Fruit fly (Drosophila melanogaster) whole organism, embryonic: ENCODE measurements around the gene CG6005.

Experiments
- Bteb2 ChIP-seq: fragments of 200-800 bp; sonication (Bioruptor generic); optimal IDR thresholded peaks from 2 replicates; lab custom pipeline; 2016; ENCODE audit warnings: missing biosample characterization, missing genetic modification characterization
- CG11560 ChIP-seq: fragments of 200-800 bp; sonication (Bioruptor generic); IDR thresholded peaks from 3 replicates; pipeline ENCODE4 v1.3.6; 2022; ENCODE audit warnings: missing biosample characterization, missing genetic modification characterization
- CG14050 ChIP-seq: fragments of 200-800 bp; sonication (Bioruptor generic); IDR thresholded peaks from 3 replicates; pipeline ENCODE4 v1.3.6; 2022; ENCODE audit warnings: missing biosample characterization, missing genetic modification characterization
- CG15011 ChIP-seq: fragments of 200-800 bp; sonication (Bioruptor generic); optimal IDR thresholded peaks from 3 replicates; lab custom pipeline; 2018; ENCODE audit warnings: missing biosample characterization, mild to moderate bottlenecking, missing genetic modification characterization
- CG30403 ChIP-seq: fragments of 200-800 bp; sonication (Bioruptor generic); optimal IDR thresholded peaks from 3 replicates; lab custom pipeline; 2016; ENCODE audit warnings: missing biosample characterization, missing genetic modification characterization
- CG34224 ChIP-seq: fragments of 200-800 bp; sonication (Bioruptor generic); IDR thresholded peaks from 3 replicates; pipeline ENCODE4 v1.3.6; 2022; ENCODE audit warnings: missing biosample characterization, missing genetic modification characterization; ENCODE audit not compliant: partially characterized antibody
- CG34376 ChIP-seq: fragments of 200-800 bp; sonication (Bioruptor generic); optimal IDR thresholded peaks from 2 replicates; lab custom pipeline; 2018; ENCODE audit warnings: missing biosample characterization, mild to moderate bottlenecking, missing genetic modification characterization
- CG4404 ChIP-seq: fragments of 200-800 bp; sonication (Bioruptor generic); IDR thresholded peaks from 2 replicates; pipeline ENCODE4 v1.3.6; 2022; ENCODE audit warnings: missing biosample characterization, missing genetic modification characterization
- CG4730 ChIP-seq: fragments of 200-800 bp; sonication (Bioruptor generic); IDR thresholded peaks from 2 replicates; pipeline ENCODE4 v1.3.6; 2022; ENCODE audit warnings: missing biosample characterization, missing genetic modification characterization
- CG4854 ChIP-seq: fragments of 200-800 bp; sonication (Bioruptor generic); optimal IDR thresholded peaks from 2 replicates; lab custom pipeline; 2016; ENCODE audit warnings: missing biosample characterization, missing genetic modification characterization, inconsistent platforms
- CG6689 ChIP-seq: fragments of 200-800 bp; sonication (Bioruptor generic); IDR thresholded peaks from 2 replicates; pipeline ENCODE4 v1.3.6; 2022; ENCODE audit warnings: missing biosample characterization, missing genetic modification characterization
- CG7839 ChIP-seq: fragments of 200-800 bp; sonication (Bioruptor generic); optimal IDR thresholded peaks from 3 replicates; lab custom pipeline; 2018; ENCODE audit warnings: missing biosample characterization, mild to moderate bottlenecking, missing genetic modification characterization, moderate library complexity
- CG7987 ChIP-seq: fragments of 200-800 bp; sonication (Bioruptor generic); optimal IDR thresholded peaks from 2 replicates; lab custom pipeline; 2018; ENCODE audit warnings: missing biosample characterization, mild to moderate bottlenecking, missing genetic modification characterization, moderate library complexity
- CG9817 ChIP-seq: fragments of 200-800 bp; sonication (Bioruptor generic); optimal IDR thresholded peaks from 2 replicates; lab custom pipeline; 2018; ENCODE audit warnings: missing biosample characterization, mild to moderate bottlenecking, missing genetic modification characterization, moderate library complexity
- Dad ChIP-seq: fragments of 200-800 bp; sonication (Bioruptor generic); optimal IDR thresholded peaks from 3 replicates; lab custom pipeline; 2016; ENCODE audit warnings: missing biosample characterization, missing genetic modification characterization
- Deaf1 ChIP-seq: fragments of 200-800 bp; optimal IDR thresholded peaks from 3 replicates; lab custom pipeline; 2019; ENCODE audit warnings: missing biosample characterization, mild to moderate bottlenecking, missing genetic modification characterization, moderate library complexity
- Gsc ChIP-seq: fragments of 200-800 bp; sonication (Bioruptor generic); IDR thresholded peaks from 2 replicates; pipeline ENCODE4 v1.3.6; 2022; ENCODE audit warnings: missing biosample characterization, missing genetic modification characterization
- HLH4C ChIP-seq: fragments of 200-800 bp; sonication (Bioruptor generic); IDR thresholded peaks from 3 replicates; pipeline ENCODE4 v1.3.6; 2022; ENCODE audit warnings: missing biosample characterization, missing genetic modification characterization; ENCODE audit not compliant: partially characterized antibody
- Lim3 ChIP-seq: fragments of 200-800 bp; sonication (Bioruptor generic); IDR thresholded peaks from 2 replicates; pipeline ENCODE4 v1.3.6; 2022; ENCODE audit warnings: missing biosample characterization, missing genetic modification characterization
- Max ChIP-seq: fragments of 200-800 bp; sonication (Bioruptor generic); optimal IDR thresholded peaks from 2 replicates; lab custom pipeline; 2016; ENCODE audit warnings: missing biosample characterization, mild to moderate bottlenecking, missing genetic modification characterization
- Mrtf ChIP-seq: fragments of 200-800 bp; sonication (Bioruptor generic); IDR thresholded peaks from 3 replicates; pipeline ENCODE4 v1.3.6; 2022; ENCODE audit warnings: missing biosample characterization, missing genetic modification characterization
- Pdp1 ChIP-seq, 2 experiments: fragments of 200-800 bp; sonication (Bioruptor generic); optimal IDR thresholded peaks; 3 replicates each; lab custom pipeline; 2016; ENCODE audit warnings: missing biosample characterization in 2 of 2, missing genetic modification characterization in 2 of 2, mild to moderate bottlenecking in 1 of 2, moderate library complexity in 1 of 2
- Poxn ChIP-seq: fragments of 200-800 bp; sonication (Bioruptor generic); IDR thresholded peaks from 2 replicates; pipeline ENCODE4 v1.3.6; 2022; ENCODE audit warnings: missing biosample characterization, missing genetic modification characterization
- Ssrp ChIP-seq: fragments of 200-800 bp; sonication (Bioruptor generic); optimal IDR thresholded peaks from 2 replicates; lab custom pipeline; 2018; ENCODE audit warnings: missing biosample characterization, mild to moderate bottlenecking, missing genetic modification characterization, moderate library complexity
- bbx ChIP-seq: fragments of 200-800 bp; sonication (Bioruptor generic); IDR thresholded peaks from 2 replicates; pipeline ENCODE4 v1.3.6; 2022; ENCODE audit warnings: missing biosample characterization, missing genetic modification characterization; ENCODE audit not compliant: partially characterized antibody
- bigmax ChIP-seq: fragments of 200-800 bp; sonication (Bioruptor generic); optimal IDR thresholded peaks from 2 replicates; lab custom pipeline; 2018; ENCODE audit warnings: missing biosample characterization, mild to moderate bottlenecking, missing genetic modification characterization
- btn ChIP-seq: fragments of 200-800 bp; sonication (Bioruptor generic); optimal IDR thresholded peaks from 2 replicates; lab custom pipeline; 2016; ENCODE audit warnings: missing biosample characterization, missing genetic modification characterization
- corto ChIP-seq: fragments of 200-800 bp; sonication (Bioruptor generic); optimal IDR thresholded peaks from 2 replicates; lab custom pipeline; 2016; ENCODE audit warnings: missing biosample characterization, mild to moderate bottlenecking, missing genetic modification characterization, moderate library complexity
- dan ChIP-seq: fragments of 200-800 bp; sonication (Bioruptor generic); IDR thresholded peaks from 2 replicates; pipeline ENCODE4 v1.3.6; 2022; ENCODE audit warnings: missing biosample characterization, missing genetic modification characterization
- ems ChIP-seq: fragments of 200-800 bp; sonication (Bioruptor generic); optimal IDR thresholded peaks from 3 replicates; lab custom pipeline; 2016; ENCODE audit warnings: missing biosample characterization, missing genetic modification characterization
- exex ChIP-seq: fragments of 200-800 bp; sonication (Bioruptor generic); optimal IDR thresholded peaks from 4 replicates; lab custom pipeline; 2018; ENCODE audit warnings: missing biosample characterization, mild to moderate bottlenecking, missing genetic modification characterization, moderate library complexity
- fd102C ChIP-seq: fragments of 200-800 bp; sonication (Bioruptor generic); optimal IDR thresholded peaks from 2 replicates; lab custom pipeline; 2018; ENCODE audit warnings: missing biosample characterization, mild to moderate bottlenecking, missing genetic modification characterization, moderate library complexity
- fd3F ChIP-seq: fragments of 200-800 bp; sonication (Bioruptor generic); optimal IDR thresholded peaks from 2 replicates; lab custom pipeline; 2018; ENCODE audit warnings: missing biosample characterization, mild to moderate bottlenecking, missing genetic modification characterization, moderate library complexity
- fru ChIP-seq: fragments of >200 bp; optimal IDR thresholded peaks from 2 replicates; lab custom pipeline; 2017
- hkb ChIP-seq, 2 experiments: fragments of 200-800 bp in 1 of 2; fragments of >200 bp in 1 of 2; sonication (Bioruptor generic) in 1 of 2; IDR thresholded peaks in 1 of 2; optimal IDR thresholded peaks in 1 of 2; 2 replicates each; pipeline versions ENCODE4 v1.3.6 to Lab custom; 2017 to 2022; ENCODE audit warnings: missing biosample characterization in 1 of 2, missing genetic modification characterization in 1 of 2
- ind ChIP-seq: fragments of 200-800 bp; sonication (Bioruptor generic); optimal IDR thresholded peaks from 3 replicates; lab custom pipeline; 2016; ENCODE audit warnings: missing biosample characterization, missing genetic modification characterization
- insv ChIP-seq, 2 experiments: fragments of 200-800 bp; sonication (Bioruptor generic); optimal IDR thresholded peaks; 3 replicates each; lab custom pipeline; 2016 to 2018; ENCODE audit warnings: missing biosample characterization in 2 of 2, missing genetic modification characterization in 2 of 2
- pb ChIP-seq: fragments of 200-800 bp; sonication (Bioruptor generic); optimal IDR thresholded peaks from 3 replicates; lab custom pipeline; 2016; ENCODE audit warnings: missing biosample characterization, missing genetic modification characterization
- prd ChIP-seq, 3 experiments: fragments of >200 bp in 2 of 3; fragments of 200-800 bp in 1 of 3; sonication (Bioruptor generic) in 1 of 3; optimal IDR thresholded peaks in 2 of 3; IDR thresholded peaks in 1 of 3; 2 replicates in 2 of 3; 3 replicates in 1 of 3; pipeline versions ENCODE4 v1.3.6 to Lab custom; 2017 to 2022; ENCODE audit warnings: missing biosample characterization in 1 of 3, missing genetic modification characterization in 1 of 3
- pum ChIP-seq: fragments of 200-800 bp; sonication (Bioruptor generic); optimal IDR thresholded peaks from 2 replicates; lab custom pipeline; 2016; ENCODE audit warnings: missing biosample characterization, missing genetic modification characterization
- pzg ChIP-seq: fragments of 200-800 bp; sonication (Bioruptor generic); optimal IDR thresholded peaks from 3 replicates; lab custom pipeline; 2018; ENCODE audit warnings: missing biosample characterization, mild to moderate bottlenecking, missing genetic modification characterization, moderate library complexity
- sd ChIP-seq: fragments of 200-800 bp; sonication (Bioruptor generic); optimal IDR thresholded peaks from 3 replicates; lab custom pipeline; 2018; ENCODE audit warnings: missing biosample characterization, mild to moderate bottlenecking, missing genetic modification characterization, moderate library complexity
- sisA ChIP-seq: fragments of 200-800 bp; sonication (Bioruptor generic); IDR thresholded peaks from 2 replicates; pipeline ENCODE4 v1.3.6; 2022; ENCODE audit warnings: missing biosample characterization, missing genetic modification characterization
- sna ChIP-seq: fragments of 200-800 bp; sonication (Bioruptor generic); IDR thresholded peaks from 2 replicates; pipeline ENCODE4 v1.3.6; 2022; ENCODE audit warnings: missing biosample characterization, missing genetic modification characterization; ENCODE audit not compliant: partially characterized antibody
- sqz ChIP-seq: fragments of 200-800 bp; sonication (Bioruptor generic); optimal IDR thresholded peaks from 3 replicates; lab custom pipeline; 2018; ENCODE audit warnings: missing biosample characterization, mild to moderate bottlenecking, missing genetic modification characterization
- sug ChIP-seq: fragments of 200-800 bp; optimal IDR thresholded peaks from 2 replicates; lab custom pipeline; 2019; ENCODE audit warnings: missing biosample characterization, mild to moderate bottlenecking, missing genetic modification characterization, moderate library complexity
- twi ChIP-seq: fragments of 200-800 bp; optimal IDR thresholded peaks from 2 replicates; lab custom pipeline; 2019; ENCODE audit warnings: missing biosample characterization, mild to moderate bottlenecking, missing genetic modification characterization, moderate library complexity
- wdn ChIP-seq: fragments of 200-800 bp; sonication (Bioruptor generic); IDR thresholded peaks from 2 replicates; pipeline ENCODE4 v1.3.6; 2022; ENCODE audit warnings: missing biosample characterization, missing genetic modification characterization

The CG6005 gene

dm6 chr3R:18987428-18988416 lies 36.1 kb downstream of the CG6005 start (continued):
- no peak for TF ChIP-seq CG4730
- TF ChIP-seq CG14050 (GFP tag; lab: Robert Waterston, UW) = no peak
- no peak for TF ChIP-seq fd102C (GFP tag; lab: Kevin White, UChicago)
- TF ChIP-seq twi (tag; lab: Kevin White, UChicago) = peak; percentile 95
- TF ChIP-seq sd (tag; lab: Kevin White, UChicago) = peak; percentile 80
- no peak for TF ChIP-seq insv (GFP tag; optimal IDR thresholded peaks at IDR 0.05; lab: Kevin White, UChicago)
- no peak for TF ChIP-seq Lim3 (GFP tag; lab: Robert Waterston, UW)
- TF ChIP-seq btn (GFP tag; lab: Kevin White, UChicago) = no peak
- no peak for TF ChIP-seq bbx (GFP tag; lab: Robert Waterston, UW)
- no peak for TF ChIP-seq prd (optimal IDR thresholded peaks at IDR 0.05; lab: Kevin White, UChicago)
- TF ChIP-seq prd (GFP tag; IDR thresholded peaks at IDR 0.05; lab: Robert Waterston, UW) = peak; percentile 29; the same call in 1 of the 3 replicates
- no peak for TF ChIP-seq wdn
- TF ChIP-seq exex (tag; lab: Kevin White, UChicago) = no peak
- no peak for TF ChIP-seq Poxn
- TF ChIP-seq corto (GFP tag; lab: Kevin White, UChicago) = no peak
- TF ChIP-seq Dad (GFP tag; lab: Kevin White, UChicago) = no peak
- TF ChIP-seq Bteb2 (GFP tag; lab: Kevin White, UChicago) = no peak
- TF ChIP-seq CG11560 (tag; lab: Robert Waterston, UW) = no peak
- no peak for TF ChIP-seq sna (GFP tag; lab: Robert Waterston, UW)
- TF ChIP-seq Mrtf (GFP tag; lab: Robert Waterston, UW) = no peak
- TF ChIP-seq pzg (GFP tag; lab: Kevin White, UChicago) = no peak
- no peak for TF ChIP-seq CG4404 (GFP tag; lab: Robert Waterston, UW)
- TF ChIP-seq pum (GFP tag; lab: Kevin White, UChicago) = no peak
- TF ChIP-seq CG4854 (GFP tag; lab: Kevin White, UChicago) = no peak
- peak; percentile 34 for TF ChIP-seq sqz
- peak; percentile 30 for TF ChIP-seq CG7839 (tag; lab: Kevin White, UChicago)
- TF ChIP-seq Ssrp (tag; lab: Kevin White, UChicago) = no peak
- TF ChIP-seq fru (lab: Kevin White, UChicago) = no peak
- no peak for TF ChIP-seq CG34376 (GFP tag; lab: Kevin White, UChicago)
- TF ChIP-seq bigmax = no peak
- no peak for TF ChIP-seq sisA
- no peak for TF ChIP-seq CG34224 (GFP tag; lab: Robert Waterston, UW)
- TF ChIP-seq CG15011 (GFP tag; lab: Kevin White, UChicago) = no peak
- TF ChIP-seq CG9817 (tag; lab: Kevin White, UChicago) = no peak
- no peak for TF ChIP-seq Max (GFP tag; lab: Kevin White, UChicago)
- TF ChIP-seq ems (GFP tag; lab: Kevin White, UChicago) = no peak
- TF ChIP-seq sug (tag; lab: Kevin White, UChicago) = no peak
- TF ChIP-seq CG30403 = no peak
- TF ChIP-seq Pdp1 (GFP tag; optimal IDR thresholded peaks at IDR 0.05; lab: Kevin White, UChicago) = no peak
- TF ChIP-seq HLH4C = no peak
- no peak for TF ChIP-seq CG7987 (GFP tag; lab: Kevin White, UChicago)
- TF ChIP-seq hkb (optimal IDR thresholded peaks at IDR 0.05; lab: Kevin White, UChicago) = no peak
- TF ChIP-seq hkb (GFP tag; IDR thresholded peaks at IDR 0.05; lab: Robert Waterston, UW) = no peak
- TF ChIP-seq Deaf1 (tag; lab: Kevin White, UChicago) = peak; percentile 61
- peak; percentile 49 for TF ChIP-seq pb (GFP tag; lab: Kevin White, UChicago)
- peak; percentile 33 for TF ChIP-seq ind (GFP tag; lab: Kevin White, UChicago)
- peak; percentile 26; the same call in 1 of the 2 replicates for TF ChIP-seq CG6689 (GFP tag; lab: Robert Waterston, UW)
- no peak for TF ChIP-seq Gsc
- no peak for TF ChIP-seq dan
- no peak for TF ChIP-seq fd3F
